Fruit fly (Drosophila melanogaster) whole organism, embryonic: ENCODE data around the gene CG46439.

ENCODE experiments used
- ATbp ChIP-seq: fragments of 200-800 bp; sonication (Bioruptor generic); optimal IDR thresholded peaks from 2 replicates; lab custom pipeline; 2017; ENCODE audit warnings: missing biosample characterization, mild to moderate bottlenecking, missing genetic modification characterization, missing genetic modification reagents
- B-H1 ChIP-seq: fragments of 200-800 bp; sonication (Bioruptor generic); IDR thresholded peaks from 3 replicates; pipeline ENCODE4 v1.3.6; 2022; ENCODE audit warnings: missing biosample characterization, missing genetic modification characterization
- CG10147 ChIP-seq: fragments of 200-800 bp; sonication (Bioruptor generic); optimal IDR thresholded peaks from 2 replicates; lab custom pipeline; 2019; ENCODE audit warnings: missing biosample characterization, mild to moderate bottlenecking, missing genetic modification characterization, moderate library complexity
- CG10543 ChIP-seq: fragments of 200-800 bp; sonication (Bioruptor generic); optimal IDR thresholded peaks from 3 replicates; lab custom pipeline; 2017; ENCODE audit warnings: missing biosample characterization, mild to moderate bottlenecking, missing genetic modification characterization, moderate library complexity
- CG10654 ChIP-seq: fragments of 200-800 bp; sonication (Bioruptor generic); optimal IDR thresholded peaks from 2 replicates; lab custom pipeline; 2016; ENCODE audit warnings: missing biosample characterization, missing genetic modification characterization
- CG11696 ChIP-seq: fragments of 200-800 bp; sonication (Bioruptor generic); IDR thresholded peaks from 2 replicates; pipeline ENCODE4 v1.3.6; 2022; ENCODE audit warnings: missing biosample characterization, missing genetic modification characterization
- CG12942 ChIP-seq: fragments of 200-800 bp; sonication (Bioruptor generic); optimal IDR thresholded peaks from 3 replicates; lab custom pipeline; 2016; ENCODE audit warnings: missing biosample characterization, missing genetic modification characterization
- CG13894 ChIP-seq: fragments of 200-800 bp; sonication (Bioruptor generic); optimal IDR thresholded peaks from 3 replicates; lab custom pipeline; 2018; ENCODE audit warnings: missing biosample characterization, mild to moderate bottlenecking, missing genetic modification characterization, moderate library complexity
- CG14860 ChIP-seq: fragments of 200-800 bp; sonication (Bioruptor generic); IDR thresholded peaks from 3 replicates; pipeline ENCODE4 v1.3.6; 2022; ENCODE audit warnings: missing biosample characterization, missing genetic modification characterization; ENCODE audit not compliant: partially characterized antibody
- CG15601 ChIP-seq: fragments of 200-800 bp; sonication (Bioruptor generic); optimal IDR thresholded peaks from 3 replicates; lab custom pipeline; 2019; ENCODE audit warnings: missing biosample characterization, mild to moderate bottlenecking, missing genetic modification characterization, moderate library complexity
- CG17568 ChIP-seq: fragments of 200-800 bp; sonication (Bioruptor generic); optimal IDR thresholded peaks from 2 replicates; lab custom pipeline; 2018; ENCODE audit warnings: missing biosample characterization, mild to moderate bottlenecking, missing genetic modification characterization, moderate library complexity
- CG18599 ChIP-seq: fragments of 200-800 bp; sonication (Bioruptor generic); optimal IDR thresholded peaks from 3 replicates; lab custom pipeline; 2017; ENCODE audit warnings: missing biosample characterization, missing genetic modification characterization, mild to moderate bottlenecking, moderate library complexity, missing genetic modification reagents
- CG2120 ChIP-seq: fragments of 200-800 bp; sonication (Bioruptor generic); optimal IDR thresholded peaks from 3 replicates; lab custom pipeline; 2016; ENCODE audit warnings: missing biosample characterization, missing genetic modification characterization
- CG31441 ChIP-seq: fragments of 200-800 bp; sonication (Bioruptor generic); IDR thresholded peaks from 2 replicates; pipeline ENCODE4 v1.3.6; 2022; ENCODE audit warnings: missing biosample characterization, missing genetic modification characterization
- CG33213 ChIP-seq: fragments of 200-800 bp; sonication (Bioruptor generic); optimal IDR thresholded peaks from 3 replicates; lab custom pipeline; 2016; ENCODE audit warnings: missing biosample characterization, missing genetic modification characterization
- CG3995 ChIP-seq: fragments of 200-800 bp; sonication (Bioruptor generic); optimal IDR thresholded peaks from 3 replicates; lab custom pipeline; 2016; ENCODE audit warnings: missing biosample characterization, missing genetic modification characterization
- CG4854 ChIP-seq: fragments of 200-800 bp; sonication (Bioruptor generic); optimal IDR thresholded peaks from 2 replicates; lab custom pipeline; 2016; ENCODE audit warnings: missing biosample characterization, missing genetic modification characterization, inconsistent platforms
- CG7556 ChIP-seq: fragments of 200-800 bp; sonication (Bioruptor generic); optimal IDR thresholded peaks from 2 replicates; lab custom pipeline; 2017; ENCODE audit warnings: missing biosample characterization, mild to moderate bottlenecking, missing genetic modification characterization
- CG7987 ChIP-seq: fragments of 200-800 bp; sonication (Bioruptor generic); optimal IDR thresholded peaks from 2 replicates; lab custom pipeline; 2018; ENCODE audit warnings: missing biosample characterization, mild to moderate bottlenecking, missing genetic modification characterization, moderate library complexity
- CG8281 ChIP-seq: fragments of 200-800 bp; sonication (Bioruptor generic); optimal IDR thresholded peaks from 2 replicates; lab custom pipeline; 2018; ENCODE audit warnings: missing biosample characterization, mild to moderate bottlenecking, missing genetic modification characterization, moderate library complexity
- Chrac-16 ChIP-seq: fragments of 200-800 bp; sonication (Bioruptor generic); optimal IDR thresholded peaks from 3 replicates; lab custom pipeline; 2016; ENCODE audit warnings: missing biosample characterization, missing genetic modification characterization
- GATAe ChIP-seq: fragments of 200-800 bp; sonication (Bioruptor generic); conservative IDR thresholded peaks from 2 replicates; pipeline ENCODE4 v1.3.6; 2022; ENCODE audit warnings: missing biosample characterization, missing genetic modification characterization
- HmgZ ChIP-seq: fragments of 200-800 bp; sonication (Bioruptor generic); optimal IDR thresholded peaks from 2 replicates; lab custom pipeline; 2018; ENCODE audit warnings: missing biosample characterization, mild to moderate bottlenecking, missing genetic modification characterization
- Lhr ChIP-seq: fragments of 200-800 bp; sonication (Bioruptor generic); optimal IDR thresholded peaks from 3 replicates; lab custom pipeline; 2017; ENCODE audit warnings: mild to moderate bottlenecking, missing biosample characterization, missing genetic modification reagents, missing genetic modification characterization
- Med ChIP-seq: fragments of 200-800 bp; sonication (Bioruptor generic); peaks from one replicate; lab custom pipeline; 2016; ENCODE audit warnings: missing biosample characterization, missing genetic modification characterization, mild to moderate bottlenecking, inconsistent platforms, moderate library complexity
- NFAT ChIP-seq: fragments of 200-800 bp; sonication (Bioruptor generic); IDR thresholded peaks from 2 replicates; pipeline ENCODE4 v1.3.6; 2022; ENCODE audit warnings: missing biosample characterization, missing genetic modification characterization
- Stat92E ChIP-seq, 3 experiments: fragments of >200 bp in 2 of 3; fragments of 200-800 bp in 1 of 3; sonication (Bioruptor generic) in 1 of 3; optimal IDR thresholded peaks; 2 replicates each; lab custom pipeline; 2017 to 2019; ENCODE audit warnings: missing biosample characterization in 3 of 3, missing genetic modification characterization in 3 of 3, mild to moderate bottlenecking in 1 of 3, moderate library complexity in 1 of 3
- ash1 ChIP-seq: fragments of 200-800 bp; sonication (Bioruptor generic); optimal IDR thresholded peaks from 2 replicates; lab custom pipeline; 2018; ENCODE audit warnings: missing biosample characterization, mild to moderate bottlenecking, missing genetic modification characterization
- bsh ChIP-seq, 2 experiments: fragments of 200-800 bp; sonication (Bioruptor generic); optimal IDR thresholded peaks; 2 replicates each; lab custom pipeline; 2017 to 2018; ENCODE audit warnings: mild to moderate bottlenecking in 2 of 2, missing biosample characterization in 2 of 2, missing genetic modification characterization in 2 of 2, moderate library complexity in 1 of 2
- caup ChIP-seq: fragments of 200-800 bp; sonication (Bioruptor generic); optimal IDR thresholded peaks from 3 replicates; lab custom pipeline; 2017; ENCODE audit warnings: missing biosample characterization, mild to moderate bottlenecking, missing genetic modification characterization, moderate library complexity; ENCODE audit not compliant: severe bottlenecking
- chn ChIP-seq: fragments of 200-800 bp; sonication (Bioruptor generic); optimal IDR thresholded peaks from 2 replicates; lab custom pipeline; 2016; ENCODE audit warnings: missing biosample characterization, missing genetic modification characterization
- croc ChIP-seq: fragments of 200-800 bp; sonication (Bioruptor generic); conservative IDR thresholded peaks from 3 replicates; pipeline ENCODE4 v1.3.6; 2022; ENCODE audit warnings: missing biosample characterization, missing genetic modification characterization
- crol ChIP-seq: fragments of 200-800 bp; sonication (Bioruptor generic); IDR thresholded peaks from 2 replicates; pipeline ENCODE4 v1.3.6; 2022; ENCODE audit warnings: missing biosample characterization, missing genetic modification characterization
- dpn ChIP-seq, 2 experiments: fragments of 200-800 bp; sonication (Bioruptor generic); optimal IDR thresholded peaks; 3 replicates each; lab custom pipeline; 2016; ENCODE audit warnings: missing biosample characterization in 2 of 2, missing genetic modification characterization in 2 of 2
- en ChIP-seq: fragments of 200-800 bp; sonication (Bioruptor generic); optimal IDR thresholded peaks from 2 replicates; lab custom pipeline; 2016; ENCODE audit warnings: missing biosample characterization, missing genetic modification characterization
- esg ChIP-seq: fragments of 200-800 bp; sonication (Bioruptor generic); conservative IDR thresholded peaks from 2 replicates; pipeline ENCODE4 v1.3.6; 2022; ENCODE audit warnings: missing biosample characterization, missing genetic modification characterization
- exex ChIP-seq: fragments of 200-800 bp; sonication (Bioruptor generic); optimal IDR thresholded peaks from 4 replicates; lab custom pipeline; 2018; ENCODE audit warnings: missing biosample characterization, mild to moderate bottlenecking, missing genetic modification characterization, moderate library complexity
- fu2 ChIP-seq: fragments of 200-800 bp; sonication (Bioruptor generic); optimal IDR thresholded peaks from 2 replicates; lab custom pipeline; 2016; ENCODE audit warnings: missing biosample characterization, missing genetic modification characterization
- grn ChIP-seq: fragments of 200-800 bp; sonication (Bioruptor generic); optimal IDR thresholded peaks from 3 replicates; lab custom pipeline; 2017; ENCODE audit warnings: missing biosample characterization, missing genetic modification characterization
- ham ChIP-seq: fragments of 200-800 bp; sonication (Bioruptor generic); IDR thresholded peaks from 2 replicates; pipeline ENCODE4 v1.3.6; 2022; ENCODE audit warnings: missing biosample characterization, missing genetic modification characterization
- her ChIP-seq: fragments of 200-800 bp; sonication (Bioruptor generic); optimal IDR thresholded peaks from 2 replicates; lab custom pipeline; 2016; ENCODE audit warnings: missing biosample characterization, missing genetic modification characterization
- lmd ChIP-seq: fragments of 200-800 bp; sonication (Bioruptor generic); IDR thresholded peaks from 2 replicates; pipeline ENCODE4 v1.3.6; 2022; ENCODE audit warnings: missing biosample characterization, missing genetic modification characterization
- mirr ChIP-seq: fragments of 200-800 bp; sonication (Bioruptor generic); optimal IDR thresholded peaks from 3 replicates; lab custom pipeline; 2018; ENCODE audit warnings: missing biosample characterization, mild to moderate bottlenecking, missing genetic modification characterization
- nerfin-2 ChIP-seq: fragments of 200-800 bp; sonication (Bioruptor generic); IDR thresholded peaks from 2 replicates; pipeline ENCODE4 v1.3.6; 2022; ENCODE audit warnings: missing biosample characterization, missing genetic modification characterization; ENCODE audit not compliant: partially characterized antibody
- otp ChIP-seq: fragments of 200-800 bp; sonication (Bioruptor generic); IDR thresholded peaks from 3 replicates; pipeline ENCODE4, ENCODE4 v1.3.6; 2022; ENCODE audit warnings: missing biosample characterization, missing genetic modification characterization
- ranshi ChIP-seq: fragments of 200-800 bp; sonication (Bioruptor generic); IDR thresholded peaks from 2 replicates; pipeline ENCODE4 v1.3.6; 2022; ENCODE audit warnings: missing biosample characterization, missing genetic modification characterization
- repo ChIP-seq: fragments of 200-800 bp; sonication (Bioruptor generic); optimal IDR thresholded peaks from 2 replicates; lab custom pipeline; 2016; ENCODE audit warnings: missing biosample characterization, missing genetic modification characterization
- tin ChIP-seq: fragments of 200-800 bp; sonication (Bioruptor generic); optimal IDR thresholded peaks from 3 replicates; lab custom pipeline; 2016; ENCODE audit warnings: missing biosample characterization, missing genetic modification characterization

Gene CG46439

dm6 chr3L:11074043-11074853 is 21.8 kb downstream of the CG46439 start, which contains the start of the genes Pfdn2 and Noc1 (continued):
- TF ChIP-seq CG2120 (GFP tag; lab: Kevin White, UChicago) (peak; percentile 70), CG4854 (GFP tag; lab: Kevin White, UChicago) (no peak), CG33213 (GFP tag; lab: Kevin White, UChicago) (no peak), CG8281 (no peak), ranshi (GFP tag; lab: Robert Waterston, UW) (no peak), bsh (GFP tag; optimal IDR thresholded peaks at IDR 0.05; lab: Kevin White, UChicago) (peak in 1 of 2 experiments; percentile 62), tin (GFP tag; lab: Kevin White, UChicago) (peak; percentile 23), chn (GFP tag; lab: Kevin White, UChicago) (no peak), her (GFP tag; lab: Kevin White, UChicago) (no peak), crol (GFP tag; lab: Robert Waterston, UW) (no peak), CG17568 (no peak), CG7556 (GFP tag; lab: Kevin White, UChicago) (no peak), mirr (no peak)

- no peak for TF ChIP-seq HmgZ
- TF ChIP-seq CG10543 (GFP tag; lab: Kevin White, UChicago): no peak
- TF ChIP-seq otp (GFP tag; lab: Robert Waterston, UW): no peak
- TF ChIP-seq CG31441 (GFP tag; lab: Robert Waterston, UW): no peak
- no peak for TF ChIP-seq B-H1 (GFP tag; lab: Robert Waterston, UW)
- TF ChIP-seq CG18599 (GFP tag; lab: Kevin White, UChicago): no peak
- TF ChIP-seq nerfin-2: 0 out of 2 replicates have a peak, but pooled peaks have one; percentile 27
- peak; percentile 79 for TF ChIP-seq exex (tag; lab: Kevin White, UChicago)
- no peak for TF ChIP-seq ham (GFP tag; lab: Robert Waterston, UW)
- TF ChIP-seq fu2 (GFP tag; lab: Kevin White, UChicago): no peak
- no peak for TF ChIP-seq GATAe (GFP tag; lab: Robert Waterston, UW)
- TF ChIP-seq Lhr (GFP tag; lab: Kevin White, UChicago): no peak
- no peak for TF ChIP-seq CG13894 (tag; lab: Kevin White, UChicago)
- no peak for TF ChIP-seq CG3995 (GFP tag; lab: Kevin White, UChicago)
- TF ChIP-seq Chrac-16: no peak
- TF ChIP-seq NFAT (GFP tag; lab: Robert Waterston, UW): no peak
- no peak for TF ChIP-seq croc
- no peak for TF ChIP-seq dpn (GFP tag; optimal IDR thresholded peaks at IDR 0.05; lab: Kevin White, UChicago)
- TF ChIP-seq CG14860 (GFP tag; lab: Robert Waterston, UW): no peak
- no peak for TF ChIP-seq en
- TF ChIP-seq grn (GFP tag; lab: Kevin White, UChicago): peak; percentile 30
- no peak for TF ChIP-seq CG7987 (GFP tag; lab: Kevin White, UChicago)
- no peak for TF ChIP-seq CG12942 (GFP tag; lab: Kevin White, UChicago)
- TF ChIP-seq ash1 (GFP tag; lab: Kevin White, UChicago): no peak
- TF ChIP-seq mirr: peak; percentile 79
- TF ChIP-seq CG10654 (GFP tag; lab: Kevin White, UChicago): no peak
- no peak for TF ChIP-seq CG15601
- no peak for TF ChIP-seq esg (GFP tag; lab: Robert Waterston, UW)
- no peak for TF ChIP-seq ATbp (GFP tag; lab: Kevin White, UChicago)
- no peak for TF ChIP-seq caup (GFP tag; lab: Kevin White, UChicago)
- TF ChIP-seq Stat92E (GFP tag; optimal IDR thresholded peaks at IDR 0.05; lab: Kevin White, UChicago): no peak
- no peak for TF ChIP-seq repo (GFP tag; lab: Kevin White, UChicago)
- peak; percentile 83 for TF ChIP-seq CG11696 (GFP tag; lab: Robert Waterston, UW)
- TF ChIP-seq Med (GFP tag; lab: Kevin White, UChicago): peak; percentile 18
- TF ChIP-seq lmd (GFP tag; lab: Robert Waterston, UW): no peak
- no peak for TF ChIP-seq CG10147 (GFP tag; lab: Kevin White, UChicago)
These were observed 25.0 kb downstream of the CG46439 start for dm6 chr3L:11071057-11071456.
